Worm (Caenorhabditis elegans): Measurements from ENCODE around the gene ins-22.
"Not testable (repeated sequence)": the region's sequence is repeated elsewhere in the genome, so short reads cannot be mapped to it uniquely, and the experiment has no call there.

The ins-22 gene

ce11 chrIII:10049682-10050081 is 23.6 kb downstream of the ins-22 start, which contains the start of gene T16G12.1:
TSS of gene T16G12.1 (minus strand) at chrIII:10049857.
- TF ChIP-seq unc-55 (GFP tag; optimal IDR thresholded peaks at IDR 0.05) (no peak), lin-13 (GFP tag; optimal IDR thresholded peaks at IDR 0.05) (no peak), ztf-4 (tag; optimal IDR thresholded peaks at IDR 0.05) (no peak), fos-1 (tag; optimal IDR thresholded peaks at IDR 0.05) (peak; percentile 94), aly-2 (tag; optimal IDR thresholded peaks at IDR 0.05) (no peak), sma-3 (GFP tag; optimal IDR thresholded peaks at IDR 0.05) (no peak)

- TF ChIP-seq skn-1, nhr-237, snpc-4 (tag; optimal IDR thresholded peaks at IDR 0.05): not testable (repeated sequence)
Observed at ce11 chrIII:10050321-10050720, 24.2 kb downstream of the ins-22 start, which contains the start of gene T16G12.3. TSS of gene T16G12.3 (plus strand) at chrIII:10050621.

ce11 chrIII:10053312-10053711 is 27.2 kb downstream of the ins-22 start, which contains the start of gene T16G12.12:
TSS of gene T16G12.12 (plus strand) at chrIII:10053612.
- not testable (repeated sequence) for TF ChIP-seq peb-1, ztf-4, nhr-10 (tag; optimal IDR thresholded peaks at IDR 0.05)

- TF ChIP-seq ama-1 (optimal IDR thresholded peaks at IDR 0.05) (no peak), nhr-23 (tag; optimal IDR thresholded peaks at IDR 0.05) (no peak), C34F6.9 (tag; optimal IDR thresholded peaks at IDR 0.05) (no peak), ztf-1 (GFP tag; conservative IDR thresholded peaks at IDR 0.05) (no peak), mab-5 (tag; optimal IDR thresholded peaks at IDR 0.05) (no peak), nhr-12 (tag; optimal IDR thresholded peaks at IDR 0.05) (no peak), ztf-11 (tag; optimal IDR thresholded peaks at IDR 0.05) (no peak)
Observed at ce11 chrIII:10056033-10056432, 29.9 kb downstream of the ins-22 start, which contains the start of gene T16G12.10. TSS of gene T16G12.10 (minus strand) at chrIII:10056133.

ce11 chrIII:10057518-10057917 is 31.4 kb downstream of the ins-22 start, which contains the start of gene T16G12.4:
TSS of gene T16G12.4 (plus strand) at chrIII:10057818.
- TF ChIP-seq Y55F3AM.14 (GFP tag; optimal IDR thresholded peaks at IDR 0.05) (no peak), nhr-129 (tag; optimal IDR thresholded peaks at IDR 0.05) (no peak), ztf-1 (GFP tag; conservative IDR thresholded peaks at IDR 0.05) (no peak), nhr-6 (tag; optimal IDR thresholded peaks at IDR 0.05) (no peak), lin-39 (tag; optimal IDR thresholded peaks at IDR 0.05) (no peak)

ce11 chrIII:10059002-10059401 is 32.9 kb downstream of the ins-22 start, which contains the start of gene T16G12.8:
TSS of gene T16G12.8 (plus strand) at chrIII:10059302.
- no peak for TF ChIP-seq mbf-1 (tag; optimal IDR thresholded peaks at IDR 0.05)

- TF ChIP-seq mab-5 (tag; optimal IDR thresholded peaks at IDR 0.05) (no peak), lin-13 (GFP tag; optimal IDR thresholded peaks at IDR 0.05) (no peak), nhr-10 (tag; optimal IDR thresholded peaks at IDR 0.05) (no peak), lin-11 (tag; optimal IDR thresholded peaks at IDR 0.05) (no peak), unc-62 (GFP tag; optimal IDR thresholded peaks at IDR 0.05) (no peak), sem-4 (tag; optimal IDR thresholded peaks at IDR 0.05) (no peak), Y55F3AM.14 (GFP tag; optimal IDR thresholded peaks at IDR 0.05) (no peak), ztf-4 (tag; optimal IDR thresholded peaks at IDR 0.05) (no peak), crh-2 (tag; optimal IDR thresholded peaks at IDR 0.05) (no peak), nhr-237 (tag; optimal IDR thresholded peaks at IDR 0.05) (no peak), egl-27 (tag; optimal IDR thresholded peaks at IDR 0.05) (no peak), aly-2 (tag; optimal IDR thresholded peaks at IDR 0.05) (no peak), dmd-4 (tag; optimal IDR thresholded peaks at IDR 0.05) (no peak), nhr-11 (tag; optimal IDR thresholded peaks at IDR 0.05) (no peak), nhr-129 (tag; optimal IDR thresholded peaks at IDR 0.05) (no peak), fos-1 (tag; optimal IDR thresholded peaks at IDR 0.05) (no peak), ama-1 (optimal IDR thresholded peaks at IDR 0.05) (no peak), nhr-12 (tag; optimal IDR thresholded peaks at IDR 0.05) (no peak), nhr-21 (tag; optimal IDR thresholded peaks at IDR 0.05) (no peak), blmp-1 (tag; optimal IDR thresholded peaks at IDR 0.05; ENCODE audit: insufficient read depth) (no peak)
Observed at ce11 chrIII:10060573-10060972, 34.5 kb downstream of the ins-22 start, which contains the start of gene T16G12.13. TSS of gene T16G12.13 (plus strand) at chrIII:10060865.

Data from whole organism, L2 larva.